Fruit fly (Drosophila melanogaster): ENCODE data around the gene Fpgs2.

Fpgs2 gene

DNA sequence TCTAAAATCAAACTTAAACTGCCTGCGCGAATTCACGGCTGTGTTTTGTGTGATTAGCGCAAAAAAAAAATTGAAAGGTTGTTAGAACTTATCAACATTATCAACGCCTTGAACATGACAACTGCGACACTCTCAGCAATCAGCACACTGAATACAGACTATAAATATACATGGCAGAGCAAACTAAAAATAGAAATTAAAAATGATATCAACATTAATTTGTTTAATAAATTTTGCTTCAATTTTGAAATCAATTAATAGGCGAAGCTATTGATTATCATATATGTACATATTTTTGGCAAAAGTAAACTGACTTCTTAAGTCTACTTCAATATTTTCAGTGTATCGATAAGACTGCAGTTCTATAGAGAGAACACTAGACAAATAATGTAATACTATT lies 34.0 kb downstream of the Fpgs2 start (continued):
- TF ChIP-seq Hr51 (GFP tag; optimal IDR thresholded peaks at IDR 0.05): no peak
- peak; percentile 16 for TF ChIP-seq unpg (GFP tag; optimal IDR thresholded peaks at IDR 0.05)
- peak; percentile 57 for TF ChIP-seq CG9215 (GFP tag; IDR thresholded peaks at IDR 0.05)
- peak; percentile 47 for TF ChIP-seq CG11504 (tag; optimal IDR thresholded peaks at IDR 0.05)
- peak; percentile 66 for TF ChIP-seq CG7839 (tag; optimal IDR thresholded peaks at IDR 0.05)
- no peak for TF ChIP-seq ash1 (GFP tag; optimal IDR thresholded peaks at IDR 0.05)
- peak; percentile 49 for TF ChIP-seq slbo (GFP tag; IDR thresholded peaks at IDR 0.05)
- TF ChIP-seq CG14667 (GFP tag; IDR thresholded peaks at IDR 0.05): 0 out of 2 replicates have a peak, but pooled peaks have one; percentile 17
- 0 out of 3 replicates have a peak, but pooled peaks have one; percentile 26 for TF ChIP-seq CG17361 (GFP tag; IDR thresholded peaks at IDR 0.05)
- no peak for TF ChIP-seq Lhr (GFP tag; optimal IDR thresholded peaks at IDR 0.05)
- no peak for TF ChIP-seq rib (GFP tag; IDR thresholded peaks at IDR 0.05)
- no peak for TF ChIP-seq CG12071 (GFP tag; optimal IDR thresholded peaks at IDR 0.05)
- peak; percentile 47 for TF ChIP-seq CoRest (tag; optimal IDR thresholded peaks at IDR 0.05)
- peak; percentile 23 for TF ChIP-seq CG10267 (tag; optimal IDR thresholded peaks at IDR 0.05)
- TF ChIP-seq CG32532 (GFP tag; IDR thresholded peaks at IDR 0.05): peak; percentile 71
- peak; percentile 17 for TF ChIP-seq nmo (GFP tag; optimal IDR thresholded peaks at IDR 0.05)
- TF ChIP-seq gem (tag; optimal IDR thresholded peaks at IDR 0.05): peak; percentile 31
- TF ChIP-seq CG11093 (GFP tag; IDR thresholded peaks at IDR 0.05): no peak
- TF ChIP-seq ftz-f1 (GFP tag; optimal IDR thresholded peaks at IDR 0.05): no peak
- TF ChIP-seq CG11085 (GFP tag; IDR thresholded peaks at IDR 0.05): peak; percentile 40; the same call in 1 of the 2 replicates
- peak; percentile 34 for TF ChIP-seq cwo (GFP tag; optimal IDR thresholded peaks at IDR 0.05)
- TF ChIP-seq MESR4 (GFP tag; optimal IDR thresholded peaks at IDR 0.05): no peak
- TF ChIP-seq MBD-R2 (GFP tag; IDR thresholded peaks at IDR 0.05): peak; percentile 33; the same call in 1 of the 2 replicates
- TF ChIP-seq Rfx (GFP tag; IDR thresholded peaks at IDR 0.05): 0 out of 2 replicates have a peak, but pooled peaks have one; percentile 31
- TF ChIP-seq Pdp1 (GFP tag; optimal IDR thresholded peaks at IDR 0.05): peak in 1 of 2 experiments; percentile 7
- TF ChIP-seq tup (GFP tag; optimal IDR thresholded peaks at IDR 0.05): no peak
- no peak for TF ChIP-seq CG11723 (GFP tag; optimal IDR thresholded peaks at IDR 0.05)
- no peak for TF ChIP-seq trh (GFP tag; optimal IDR thresholded peaks at IDR 0.05)
- peak; percentile 34 for TF ChIP-seq CG17359 (tag; optimal IDR thresholded peaks at IDR 0.05)
- TF ChIP-seq dmrt99B (tag; optimal IDR thresholded peaks at IDR 0.05): peak; percentile 18

DNA sequence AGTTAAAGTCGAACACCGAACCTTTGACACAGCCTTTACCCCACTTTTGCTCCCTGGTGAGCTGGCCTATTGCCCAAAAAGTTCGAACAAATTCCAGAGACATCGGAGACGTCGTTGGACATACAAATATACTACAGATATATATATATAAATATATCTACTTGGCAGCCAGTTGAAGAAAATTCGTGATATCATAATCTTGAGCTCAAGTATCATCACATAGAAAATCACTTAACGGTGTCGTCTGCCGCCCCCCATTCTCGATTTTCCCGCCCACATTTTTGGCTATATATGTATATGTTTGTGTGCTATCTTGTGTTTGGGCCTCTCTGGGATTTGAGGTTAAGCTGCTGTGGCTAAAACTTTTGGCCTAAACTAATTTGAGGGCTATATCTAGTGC lies 37.1 kb downstream of the Fpgs2 start:
- TF ChIP-seq ERR (GFP tag; optimal IDR thresholded peaks at IDR 0.05) (no peak), CG13894 (tag; optimal IDR thresholded peaks at IDR 0.05) (peak; percentile 90)

DNA sequence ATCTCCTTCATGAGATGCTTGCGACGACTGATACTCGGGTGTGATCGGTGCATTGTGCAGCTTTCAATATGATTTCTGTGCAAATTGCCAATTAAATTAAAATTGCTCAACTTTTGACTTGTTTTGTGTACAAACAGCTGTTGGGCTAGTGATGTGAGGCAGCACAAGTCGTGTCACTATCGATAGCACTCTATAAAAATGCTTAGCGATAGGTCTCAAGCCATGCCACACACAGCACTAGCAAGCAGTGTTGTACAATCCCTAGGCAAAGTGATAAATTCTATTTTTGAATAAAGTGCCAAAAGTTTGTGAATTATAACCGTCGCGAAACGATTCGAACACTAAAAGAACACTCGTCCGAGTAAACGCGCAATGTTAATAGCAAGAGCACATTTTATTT lies 41.8 kb downstream of the Fpgs2 start, which contains the start of gene CG31957:
Gene CG31957 (minus strand): TSS at position 176 of the 400 bp plus-strand sequence.
- peak; percentile 91 for TF ChIP-seq CG13287 (GFP tag; IDR thresholded peaks at IDR 0.05; ENCODE audit: partially characterized antibody)
- TF ChIP-seq shn (GFP tag; optimal IDR thresholded peaks at IDR 0.05): peak; percentile 82
- peak; percentile 96 for TF ChIP-seq amos (GFP tag; IDR thresholded peaks at IDR 0.05; ENCODE audit: partially characterized antibody)
- peak; percentile 88 for TF ChIP-seq sens (GFP tag)
- TF ChIP-seq Six4 (GFP tag; optimal IDR thresholded peaks at IDR 0.05): no peak
- TF ChIP-seq CG18262 (tag; optimal IDR thresholded peaks at IDR 0.05): no peak
- TF ChIP-seq gfzf (GFP tag; optimal IDR thresholded peaks at IDR 0.05): peak; percentile 13
- peak; percentile 79 for TF ChIP-seq Dbx (GFP tag; IDR thresholded peaks at IDR 0.05)
- TF ChIP-seq onecut (GFP tag; IDR thresholded peaks at IDR 0.05): no peak
- no peak for TF ChIP-seq Meics (GFP tag; optimal IDR thresholded peaks at IDR 0.05)
- TF ChIP-seq CG6689 (GFP tag; IDR thresholded peaks at IDR 0.05): no peak
- TF ChIP-seq Hmx (GFP tag; optimal IDR thresholded peaks at IDR 0.05): no peak
- peak; percentile 14 for TF ChIP-seq CG9727 (GFP tag; optimal IDR thresholded peaks at IDR 0.05)
- peak; percentile 86; the same call in 2 of the 3 replicates for TF ChIP-seq CG11456 (GFP tag; IDR thresholded peaks at IDR 0.05)
- TF ChIP-seq CkIIα-i1 (GFP tag; IDR thresholded peaks at IDR 0.05): no peak
- TF ChIP-seq CG10565 (GFP tag; optimal IDR thresholded peaks at IDR 0.05): no peak
- peak; percentile 36; the same call in 2 of the 3 replicates for TF ChIP-seq tgo (GFP tag; IDR thresholded peaks at IDR 0.05)
- no peak for TF ChIP-seq fd96Cb (tag; optimal IDR thresholded peaks at IDR 0.05)

Measured in whole organism, embryonic.